Worm (Caenorhabditis elegans): ENCODE measurements around the gene nta-1.

DNA sequence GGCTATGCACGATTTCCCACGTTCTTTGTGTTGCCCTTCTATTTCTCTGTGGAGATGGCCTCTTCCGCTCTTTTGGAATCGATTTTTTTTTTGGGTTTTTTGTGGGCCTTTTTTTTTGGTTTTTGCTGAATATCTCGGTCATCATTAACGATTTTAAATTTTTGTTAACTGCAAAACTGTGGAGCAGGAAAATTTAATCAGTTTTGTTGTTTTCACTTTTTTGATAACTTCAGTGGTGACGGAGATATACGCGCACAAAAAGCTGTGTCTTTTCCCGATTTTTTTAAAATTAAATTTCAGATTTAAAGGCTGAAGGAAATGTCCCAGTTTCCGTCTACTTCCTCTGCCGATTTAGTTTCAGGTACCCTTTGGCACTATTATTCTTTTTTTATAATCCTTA, 41.6 kb upstream of the nta-1 start, which contains the start of gene T24E12.1:
- TF ChIP-seq dve-1 (tag; optimal IDR thresholded peaks at IDR 0.05) (no peak), hlh-30 (tag; optimal IDR thresholded peaks at IDR 0.05; ENCODE audit: insufficient read depth) (no peak), ama-1 (optimal IDR thresholded peaks at IDR 0.05) (no peak), ceh-45 (GFP tag; IDR thresholded peaks at IDR 0.05) (no peak), unc-55 (GFP tag; optimal IDR thresholded peaks at IDR 0.05) (no peak)
